Worm (Caenorhabditis elegans): ENCODE data around the gene C15C8.7.
A peak's percentile ranks its signal among the peaks of the same experiment; 100 is the strongest.

Gene C15C8.7

DNA sequence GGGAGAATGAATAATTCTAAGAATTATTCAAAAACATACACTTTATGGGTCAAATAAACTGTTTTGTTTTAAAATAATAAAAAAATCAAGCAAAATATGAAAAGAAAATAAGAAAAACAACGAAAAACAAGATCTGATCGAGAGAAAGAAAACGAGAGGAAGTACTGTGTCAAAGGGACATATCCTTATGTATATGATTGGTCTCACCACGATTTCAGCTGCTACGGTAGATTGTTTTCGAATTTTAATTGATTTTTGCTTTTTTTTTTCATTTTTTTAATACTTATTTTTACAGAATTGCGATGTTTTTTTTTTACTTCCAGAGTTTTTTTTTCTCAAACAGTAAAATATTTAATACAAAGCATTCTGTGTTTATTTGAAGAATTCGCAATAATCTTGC lies 48.1 kb downstream of the C15C8.7 start:
- TF ChIP-seq blmp-1 (tag; optimal IDR thresholded peaks at IDR 0.05; ENCODE audit: insufficient read depth) (no peak), ztf-1 (GFP tag; conservative IDR thresholded peaks at IDR 0.05) (no peak), ama-1 (optimal IDR thresholded peaks at IDR 0.05) (no peak), mab-5 (tag; optimal IDR thresholded peaks at IDR 0.05) (no peak), nhr-10 (tag; optimal IDR thresholded peaks at IDR 0.05) (no peak), mbf-1 (tag; optimal IDR thresholded peaks at IDR 0.05) (no peak)

DNA sequence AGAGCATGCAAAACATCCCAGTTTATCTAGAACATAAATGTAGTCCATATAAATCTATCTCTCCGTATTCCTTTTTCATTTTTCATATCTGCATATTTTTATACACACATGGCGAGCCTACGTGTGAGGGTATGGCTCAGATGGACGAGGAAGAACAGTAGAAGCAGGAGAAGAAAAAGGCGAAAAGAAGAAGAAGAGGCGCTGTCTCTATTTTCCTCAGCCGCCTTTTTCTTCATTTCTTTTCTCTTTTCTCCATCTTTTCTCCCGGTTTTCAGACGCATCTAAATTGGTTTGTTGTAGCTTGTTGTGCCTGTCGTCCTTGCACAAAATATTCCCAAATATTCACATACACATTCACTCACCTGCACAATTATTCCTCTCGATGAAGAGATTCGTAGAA lies 48.9 kb downstream of the C15C8.7 start, which contains the start of gene K10C8.4:
K10C8.4 (plus strand) TSS at position 301 of the 400 bp plus-strand sequence.
- no peak for TF ChIP-seq fos-1 (tag; optimal IDR thresholded peaks at IDR 0.05)
- peak; percentile 15 for TF ChIP-seq C34F6.9 (tag; optimal IDR thresholded peaks at IDR 0.05)
- TF ChIP-seq unc-55 (GFP tag; optimal IDR thresholded peaks at IDR 0.05) = peak; percentile 5
- TF ChIP-seq lsy-2 (tag; optimal IDR thresholded peaks at IDR 0.05) = no peak

DNA sequence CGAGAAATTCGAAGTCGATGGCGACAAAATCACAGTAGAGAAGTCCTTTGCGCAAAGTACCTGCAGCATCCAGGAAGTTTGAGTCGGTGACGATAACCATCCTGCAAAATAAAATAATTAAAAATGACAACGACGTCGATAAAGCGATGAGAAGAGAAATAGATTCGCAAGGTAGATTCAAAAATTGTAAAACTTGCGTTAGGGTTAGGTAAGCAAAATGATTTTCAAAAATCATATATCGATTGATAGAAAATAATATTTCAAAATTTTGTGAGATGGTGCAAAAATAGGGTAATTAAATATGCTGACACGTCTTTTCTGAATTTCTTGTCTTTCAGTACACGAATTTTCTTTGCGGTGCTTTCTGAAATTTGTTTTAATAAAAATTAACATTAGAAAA lies 49.7 kb downstream of the C15C8.7 start, which contains the start of gene parn-1:
parn-1 (minus strand) TSS at position 101 of the 400 bp plus-strand sequence.
- TF ChIP-seq unc-55 (GFP tag; optimal IDR thresholded peaks at IDR 0.05) = no peak
- no peak for TF ChIP-seq nhr-11 (tag; optimal IDR thresholded peaks at IDR 0.05)
- no peak for TF ChIP-seq C34F6.9 (tag; optimal IDR thresholded peaks at IDR 0.05)
- no peak for TF ChIP-seq F13H6.1 (tag; optimal IDR thresholded peaks at IDR 0.05)
- no peak for TF ChIP-seq Y55F3AM.14 (GFP tag; optimal IDR thresholded peaks at IDR 0.05)
- no peak for TF ChIP-seq ceh-82 (tag; optimal IDR thresholded peaks at IDR 0.05)
- no peak for TF ChIP-seq zag-1 (tag; optimal IDR thresholded peaks at IDR 0.05)
- TF ChIP-seq lsy-2 (tag; optimal IDR thresholded peaks at IDR 0.05) = no peak
- no peak for TF ChIP-seq sma-3 (GFP tag; optimal IDR thresholded peaks at IDR 0.05)
- TF ChIP-seq nhr-129 (tag; optimal IDR thresholded peaks at IDR 0.05) = no peak
- no peak for TF ChIP-seq lin-13 (GFP tag; optimal IDR thresholded peaks at IDR 0.05)
- TF ChIP-seq aly-2 (tag; optimal IDR thresholded peaks at IDR 0.05) = no peak

Measured in whole organism, L2 larva.